Worm (Caenorhabditis elegans) whole organism, L2 larva: ENCODE data around the gene T11F8.5.
A peak's percentile ranks its signal among the peaks of the same experiment; 100 is the strongest.

Source experiments
- C34F6.9 ChIP-seq: fragments of 150-350 bp; optimal IDR thresholded peaks from 2 replicates; lab custom pipeline; 2014; ENCODE audit warnings: missing biosample characterization, missing genetic modification characterization
- F13H6.1 ChIP-seq: sonication (generic microtip); optimal IDR thresholded peaks from 2 replicates; lab custom pipeline; 2016; ENCODE audit warnings: missing genetic modification characterization, missing compliant biosample characterization
- R02D3.7 ChIP-seq: fragments of 150-350 bp; optimal IDR thresholded peaks from 2 replicates; lab custom pipeline; 2014; ENCODE audit warnings: missing biosample characterization, missing genetic modification characterization
- ZK546.5 ChIP-seq: sonication (generic microtip); optimal IDR thresholded peaks from 2 replicates; lab custom pipeline; 2017; ENCODE audit warnings: missing biosample characterization, missing genetic modification characterization
- alr-1 ChIP-seq: fragments of 150-350 bp; optimal IDR thresholded peaks from 2 replicates; lab custom pipeline; 2014; ENCODE audit warnings: missing biosample characterization, missing genetic modification characterization
- aly-2 ChIP-seq: fragments of 150-350 bp; optimal IDR thresholded peaks from 2 replicates; lab custom pipeline; 2014; ENCODE audit warnings: missing biosample characterization, missing genetic modification characterization
- dmd-4 ChIP-seq: sonication (generic microtip); optimal IDR thresholded peaks from 2 replicates; lab custom pipeline; 2017; ENCODE audit warnings: missing biosample characterization, missing genetic modification characterization
- elt-1 ChIP-seq: fragments of 150-350 bp; optimal IDR thresholded peaks from 2 replicates; lab custom pipeline; 2014; ENCODE audit warnings: missing biosample characterization, missing genetic modification characterization
- fos-1 ChIP-seq: fragments of 150-350 bp; optimal IDR thresholded peaks from 2 replicates; lab custom pipeline; 2014; ENCODE audit warnings: missing biosample characterization, missing genetic modification characterization
- gmeb-1 ChIP-seq: fragments of 150-350 bp; optimal IDR thresholded peaks from 2 replicates; lab custom pipeline; 2014; ENCODE audit warnings: missing biosample characterization, missing genetic modification characterization
- lin-11 ChIP-seq: fragments of 150-350 bp; sonication (generic microtip); optimal IDR thresholded peaks from 2 replicates; lab custom pipeline; 2014; ENCODE audit warnings: missing biosample characterization, missing genetic modification characterization, inconsistent platforms, mixed read lengths
- lin-13 ChIP-seq: fragments of 150-350 bp; optimal IDR thresholded peaks from 2 replicates; lab custom pipeline; 2014; ENCODE audit warnings: missing biosample characterization, missing genetic modification reagents, missing genetic modification characterization
- lin-39 ChIP-seq: fragments of 150-350 bp; optimal IDR thresholded peaks from 2 replicates; lab custom pipeline; 2014; ENCODE audit warnings: missing biosample characterization, missing genetic modification reagents, missing genetic modification characterization
- lsy-2 ChIP-seq, 2 experiments: fragments of 150-350 bp in 1 of 2; sonication (generic microtip) in 1 of 2; optimal IDR thresholded peaks; 2 replicates each; lab custom pipeline; 2014 to 2017; ENCODE audit warnings: missing biosample characterization in 2 of 2, missing genetic modification characterization in 2 of 2
- mab-5 ChIP-seq: fragments of 150-350 bp; optimal IDR thresholded peaks from 2 replicates; lab custom pipeline; 2014; ENCODE audit warnings: missing biosample characterization, missing genetic modification characterization
- mdl-1 ChIP-seq, 2 experiments: fragments of 150-350 bp in 1 of 2; sonication (generic microtip) in 1 of 2; optimal IDR thresholded peaks; 2 replicates each; lab custom pipeline; 2017; ENCODE audit warnings: missing biosample characterization in 2 of 2, missing genetic modification characterization in 2 of 2
- nhr-12 ChIP-seq: fragments of 150-350 bp; optimal IDR thresholded peaks from 2 replicates; lab custom pipeline; 2014; ENCODE audit warnings: missing biosample characterization, missing genetic modification characterization
- nhr-129 ChIP-seq: fragments of 150-350 bp; optimal IDR thresholded peaks from 2 replicates; lab custom pipeline; 2014; ENCODE audit warnings: missing biosample characterization, missing genetic modification characterization
- nhr-21 ChIP-seq: fragments of 150-350 bp; optimal IDR thresholded peaks from 2 replicates; lab custom pipeline; 2014; ENCODE audit warnings: missing biosample characterization, missing genetic modification characterization
- nhr-237 ChIP-seq: fragments of 150-350 bp; optimal IDR thresholded peaks from 2 replicates; lab custom pipeline; 2014; ENCODE audit warnings: missing biosample characterization, missing genetic modification characterization
- nhr-25 ChIP-seq: fragments of 150-350 bp; sonication (generic microtip); optimal IDR thresholded peaks from 3 replicates; lab custom pipeline; 2014; ENCODE audit warnings: missing biosample characterization, missing genetic modification characterization
- nhr-77 ChIP-seq: fragments of 150-350 bp; optimal IDR thresholded peaks from 2 replicates; lab custom pipeline; 2014; ENCODE audit warnings: missing biosample characterization, missing genetic modification characterization
- sem-4 ChIP-seq: fragments of 150-350 bp; optimal IDR thresholded peaks from 2 replicates; lab custom pipeline; 2014; ENCODE audit warnings: missing biosample characterization, missing genetic modification reagents, missing genetic modification characterization
- sma-3 ChIP-seq: sonication (generic microtip); optimal IDR thresholded peaks from 2 replicates; lab custom pipeline; 2016; ENCODE audit warnings: missing genetic modification reagents, missing genetic modification characterization, missing compliant biosample characterization
- sma-9 ChIP-seq, 2 experiments: fragments of 150-350 bp in 1 of 2; sonication (generic microtip) in 1 of 2; optimal IDR thresholded peaks; 2 replicates each; lab custom pipeline; 2014 to 2016; ENCODE audit warnings: missing genetic modification characterization in 2 of 2, mild to moderate bottlenecking in 1 of 2, missing biosample characterization in 1 of 2, missing compliant biosample characterization in 1 of 2, missing genetic modification reagents in 1 of 2, moderate library complexity in 1 of 2
- unc-39 ChIP-seq: fragments of 150-350 bp; optimal IDR thresholded peaks from 2 replicates; lab custom pipeline; 2014; ENCODE audit warnings: missing biosample characterization, missing genetic modification characterization
- unc-55 ChIP-seq: fragments of 150-350 bp; sonication (generic microtip); optimal IDR thresholded peaks from 3 replicates; lab custom pipeline; 2014; ENCODE audit warnings: missing biosample characterization, missing genetic modification reagents, missing genetic modification characterization
- unc-62 ChIP-seq: fragments of 150-350 bp; optimal IDR thresholded peaks from 2 replicates; lab custom pipeline; 2014; ENCODE audit warnings: missing biosample characterization, missing genetic modification reagents, missing genetic modification characterization
- ztf-1 ChIP-seq: fragments of 200-800 bp; sonication (Bioruptor generic); conservative IDR thresholded peaks from 2 replicates; pipeline ENCODE4 v1.3.6; 2022; ENCODE audit warnings: missing genetic modification characterization, missing compliant biosample characterization
- ztf-11 ChIP-seq: sonication (generic microtip); optimal IDR thresholded peaks from 2 replicates; lab custom pipeline; 2017; ENCODE audit warnings: missing biosample characterization, missing genetic modification characterization
- ztf-4 ChIP-seq: fragments of 150-350 bp; optimal IDR thresholded peaks from 2 replicates; lab custom pipeline; 2014; ENCODE audit warnings: missing biosample characterization, missing genetic modification characterization

The T11F8.5 gene

DNA sequence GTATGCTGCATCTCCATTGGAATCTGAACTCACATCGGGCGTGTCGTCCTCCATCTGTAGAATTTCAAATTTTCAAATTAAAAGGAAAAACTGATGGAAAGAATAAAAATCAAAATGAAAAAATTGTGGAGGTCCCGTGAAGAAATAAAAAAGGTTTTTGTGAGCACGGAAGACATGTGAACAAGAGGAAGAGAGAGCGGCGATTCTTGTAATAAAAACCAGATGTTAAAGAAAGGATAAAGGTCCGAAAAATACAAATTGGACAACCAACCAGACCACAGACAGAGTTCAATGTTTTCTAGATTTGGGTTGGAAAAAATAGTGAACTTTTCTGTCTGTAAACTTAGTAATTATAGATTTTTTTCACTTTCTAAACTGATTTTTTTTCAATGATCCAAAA, 45.5 kb downstream of the T11F8.5 start, which contains the start of gene unc-5:
Gene unc-5 (minus strand): TSS at position 54 of the 400 bp plus-strand sequence.
- TF ChIP-seq lin-39 (tag; lab: Kevin White, UChicago), result no peak
- no peak for TF ChIP-seq aly-2 (tag; lab: Kevin White, UChicago)
- no peak for TF ChIP-seq ZK546.5
- TF ChIP-seq nhr-129 (tag; lab: Kevin White, UChicago), result no peak
- no peak for TF ChIP-seq fos-1
- TF ChIP-seq alr-1 (tag; lab: Kevin White, UChicago), result no peak
- no peak for TF ChIP-seq mdl-1 (tag; optimal IDR thresholded peaks at IDR 0.05; lab: Kevin White, UChicago)
- no peak for TF ChIP-seq ztf-4 (tag; lab: Kevin White, UChicago)
- no peak for TF ChIP-seq lin-13 (GFP tag; lab: Kevin White, UChicago)
- TF ChIP-seq ztf-1 (GFP tag; lab: Robert Waterston, UW), result no peak
- no peak for TF ChIP-seq sma-9 (GFP tag; optimal IDR thresholded peaks at IDR 0.05; lab: Kevin White, UChicago)
- TF ChIP-seq sma-9 (tag; optimal IDR thresholded peaks at IDR 0.05; lab: Kevin White, UChicago), result no peak
- no peak for TF ChIP-seq nhr-77
- TF ChIP-seq lsy-2 (tag; optimal IDR thresholded peaks at IDR 0.05; lab: Kevin White, UChicago), result no peak
- no peak for TF ChIP-seq mab-5 (tag; lab: Kevin White, UChicago)
- no peak for TF ChIP-seq nhr-237
- no peak for TF ChIP-seq F13H6.1 (tag; lab: Kevin White, UChicago)
- TF ChIP-seq R02D3.7 (tag; lab: Kevin White, UChicago), result no peak
- no peak for TF ChIP-seq C34F6.9 (tag; lab: Kevin White, UChicago)

DNA sequence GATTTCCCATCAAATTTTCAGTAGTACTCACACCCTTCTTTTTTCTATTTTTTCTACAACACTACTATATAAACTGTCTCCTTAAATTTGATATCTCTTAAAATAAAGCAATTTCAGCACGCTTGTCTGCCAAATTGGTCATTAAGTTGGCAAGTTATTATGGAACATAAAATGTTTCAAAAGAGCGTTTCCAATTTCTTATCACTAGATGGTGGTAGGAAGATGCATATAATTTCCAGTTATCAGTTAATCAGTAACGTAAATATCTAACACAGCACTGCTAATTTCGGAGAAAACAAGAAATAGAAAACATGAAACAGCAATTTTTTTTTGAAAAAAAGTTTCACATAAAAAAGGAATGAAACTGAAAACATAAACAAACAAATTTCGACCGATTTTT, 48.2 kb downstream of the T11F8.5 start:
- TF ChIP-seq sem-4 (tag; lab: Kevin White, UChicago), result no peak
- peak; percentile 4 for TF ChIP-seq fos-1
- no peak for TF ChIP-seq unc-39 (tag; lab: Kevin White, UChicago)
- no peak for TF ChIP-seq mdl-1 (tag; optimal IDR thresholded peaks at IDR 0.05; lab: Kevin White, UChicago)

DNA sequence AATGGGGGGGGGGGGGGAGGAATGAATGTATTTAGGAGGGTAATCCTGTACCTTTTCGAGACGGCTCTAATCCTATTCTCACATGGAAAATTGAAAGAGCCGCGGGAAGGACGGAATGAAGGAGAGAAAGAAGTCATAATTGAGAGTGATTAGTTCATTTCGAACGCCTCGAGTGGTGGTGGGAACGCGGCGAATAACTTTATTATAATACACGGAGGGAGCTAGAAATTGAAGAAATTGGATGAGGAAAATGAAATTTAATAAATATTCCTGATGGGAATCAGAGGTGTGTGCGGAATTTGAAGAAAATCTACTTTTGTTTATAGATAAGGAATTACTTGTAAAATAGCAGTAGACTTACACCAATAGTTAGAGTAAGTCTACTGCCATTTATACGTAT, 50.7 kb downstream of the T11F8.5 start:
- no peak for TF ChIP-seq nhr-21 (tag; lab: Kevin White, UChicago)
- no peak for TF ChIP-seq lsy-2 (tag; optimal IDR thresholded peaks at IDR 0.05; lab: Kevin White, UChicago)
- TF ChIP-seq elt-1 (tag; lab: Kevin White, UChicago), result no peak
- no peak for TF ChIP-seq nhr-12 (tag; lab: Kevin White, UChicago)
- TF ChIP-seq gmeb-1, result no peak
- no peak for TF ChIP-seq mab-5 (tag; lab: Kevin White, UChicago)
- no peak for TF ChIP-seq ztf-4 (tag; lab: Kevin White, UChicago)
- TF ChIP-seq nhr-25 (tag; lab: Kevin White, UChicago), result no peak
- no peak for TF ChIP-seq unc-62 (GFP tag; lab: Kevin White, UChicago)
- TF ChIP-seq nhr-77, result no peak
- no peak for TF ChIP-seq unc-55 (GFP tag; lab: Kevin White, UChicago)
- no peak for TF ChIP-seq lin-11 (tag; lab: Kevin White, UChicago)
- TF ChIP-seq dmd-4 (tag; lab: Kevin White, UChicago), result no peak
- no peak for TF ChIP-seq sma-9 (GFP tag; optimal IDR thresholded peaks at IDR 0.05; lab: Kevin White, UChicago)
- no peak for TF ChIP-seq sma-9 (tag; optimal IDR thresholded peaks at IDR 0.05; lab: Kevin White, UChicago)
- no peak for TF ChIP-seq ZK546.5
- TF ChIP-seq fos-1, result no peak
- no peak for TF ChIP-seq ztf-11 (tag; lab: Kevin White, UChicago)
- no peak for TF ChIP-seq sma-3 (GFP tag; lab: Kevin White, UChicago)
- no peak for TF ChIP-seq mdl-1 (tag; optimal IDR thresholded peaks at IDR 0.05; lab: Kevin White, UChicago)
